Worm (Caenorhabditis elegans): Measurements from ENCODE around the gene F35E12.10.

DNA sequence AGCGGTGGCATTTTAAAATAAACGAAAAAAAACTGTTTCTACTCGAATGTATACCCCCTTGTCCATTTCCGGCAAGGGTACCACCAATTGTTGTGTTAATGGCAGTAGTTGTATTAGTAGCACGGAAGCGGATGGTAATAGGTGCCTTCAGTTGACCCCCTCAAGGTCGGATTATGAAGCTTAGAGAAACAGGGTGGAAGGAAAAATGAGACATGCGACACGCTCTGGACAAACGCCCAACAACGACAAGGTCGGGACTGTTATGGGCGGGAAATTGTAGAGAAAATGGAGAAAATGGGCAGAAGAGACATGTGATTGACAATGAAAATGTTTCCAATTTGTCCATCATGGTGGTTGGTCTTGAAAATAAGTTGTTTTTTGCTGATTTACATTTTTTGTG lies 44.6 kb downstream of the F35E12.10 start, which contains the start of gene T01D3.3:
- TF ChIP-seq ZK546.5 (tag; optimal IDR thresholded peaks at IDR 0.05): no peak
- TF ChIP-seq R02D3.7 (tag; optimal IDR thresholded peaks at IDR 0.05): no peak
- TF ChIP-seq sdz-12 (GFP tag; optimal IDR thresholded peaks at IDR 0.05): no peak

All from whole organism, L4 larva.